Worm (Caenorhabditis elegans) whole organism, L4/young adult: ENCODE data around the gene clec-215.

Experiments used
- W03F9.2 ChIP-seq: fragments of 150-350 bp; optimal IDR thresholded peaks from 2 replicates; lab custom pipeline; 2014; ENCODE audit warnings: missing biosample characterization, missing genetic modification characterization
- dao-5 ChIP-seq: sonication (generic microtip); optimal IDR thresholded peaks from 2 replicates; lab custom pipeline; 2016; ENCODE audit warnings: missing genotype, missing genetic modification characterization, moderate library complexity, missing compliant biosample characterization
- him-1 ChIP-seq: sonication (generic microtip); optimal IDR thresholded peaks from 2 replicates; lab custom pipeline; 2016; ENCODE audit warnings: missing genotype, missing genetic modification reagents, missing genetic modification characterization, missing compliant biosample characterization

Gene clec-215

ce11 chrV:7612044-7612443, at the start of gene clec-215:
Gene clec-215 (plus strand): TSS chrV:7612344.
- no peak for TF ChIP-seq him-1
- no peak for TF ChIP-seq dao-5 (tag; lab: Kevin White, UChicago)
- no peak for TF ChIP-seq W03F9.2 (tag; lab: Kevin White, UChicago)

ce11 chrV:7562947-7563346, 49.2 kb upstream of the clec-215 start, which contains the start of gene F19F10.1:
Gene F19F10.1 (plus strand): TSS chrV:7563247.
- TF ChIP-seq him-1 (no peak), W03F9.2 (tag; lab: Kevin White, UChicago) (no peak), dao-5 (tag; lab: Kevin White, UChicago) (no peak)

ce11 chrV:7570290-7570689, 41.9 kb upstream of the clec-215 start, which contains the start of gene clec-212:
Gene clec-212 (minus strand): TSS chrV:7570390.
- TF ChIP-seq W03F9.2 (tag; lab: Kevin White, UChicago): no peak
- no peak for TF ChIP-seq dao-5 (tag; lab: Kevin White, UChicago)
- no peak for TF ChIP-seq him-1

ce11 chrV:7570955-7571354, 41.2 kb upstream of the clec-215 start, which contains the start of gene F19F10.14:
Gene F19F10.14 (minus strand): TSS chrV:7571055.
- TF ChIP-seq dao-5 (tag; lab: Kevin White, UChicago) (no peak), him-1 (no peak), W03F9.2 (tag; lab: Kevin White, UChicago) (no peak)

- TF ChIP-seq dao-5 (tag; lab: Kevin White, UChicago): no peak
- TF ChIP-seq W03F9.2 (tag; lab: Kevin White, UChicago): no peak
- TF ChIP-seq him-1: no peak
Observed at ce11 chrV:7575563-7575962, 36.6 kb upstream of the clec-215 start, which contains the start of the genes snu-66 and ints-9. Gene snu-66 (minus strand): TSS chrV:7575670. Gene ints-9 (plus strand): TSS chrV:7575802.

ce11 chrV:7580378-7580777, 31.8 kb upstream of the clec-215 start, which contains the start of gene ets-6:
Gene ets-6 (minus strand): TSS chrV:7580546.
- TF ChIP-seq dao-5 (tag; lab: Kevin White, UChicago) (no peak), W03F9.2 (tag; lab: Kevin White, UChicago) (peak; percentile 28), him-1 (no peak)

- TF ChIP-seq W03F9.2 (tag; lab: Kevin White, UChicago) (peak; percentile 64), dao-5 (tag; lab: Kevin White, UChicago) (no peak)
Observed at ce11 chrV:7587637-7588036, 24.5 kb upstream of the clec-215 start, which contains the start of the genes F19F10.11 and C50E3.5. Gene F19F10.11 (minus strand): TSS chrV:7587704. Gene C50E3.5 (plus strand): TSS chrV:7587996.

- TF ChIP-seq dao-5 (tag; lab: Kevin White, UChicago): no peak
Observed at ce11 chrV:7590454-7590853, 21.7 kb upstream of the clec-215 start, which contains the start of gene C50E3.6. Gene C50E3.6 (minus strand): TSS chrV:7590554.

- TF ChIP-seq dao-5 (tag; lab: Kevin White, UChicago): no peak
- no peak for TF ChIP-seq W03F9.2 (tag; lab: Kevin White, UChicago)
- TF ChIP-seq him-1: no peak
Observed at ce11 chrV:7595132-7595531, 17.0 kb upstream of the clec-215 start.

ce11 chrV:7598269-7598668, 13.9 kb upstream of the clec-215 start, which contains the start of gene C50E3.7:
Gene C50E3.7 (minus strand): TSS chrV:7598369.
- TF ChIP-seq W03F9.2 (tag; lab: Kevin White, UChicago): no peak
- no peak for TF ChIP-seq him-1
- TF ChIP-seq dao-5 (tag; lab: Kevin White, UChicago): no peak

- TF ChIP-seq dao-5 (tag; lab: Kevin White, UChicago) (no peak), him-1 (no peak), W03F9.2 (tag; lab: Kevin White, UChicago) (no peak)
Observed at ce11 chrV:7600149-7600548, 12.0 kb upstream of the clec-215 start, which contains the start of gene C50E3.9. Gene C50E3.9 (minus strand): TSS chrV:7600249.

ce11 chrV:7601443-7601842, 10.7 kb upstream of the clec-215 start, which contains the start of gene scl-26:
Gene scl-26 (minus strand): TSS chrV:7601543.
- TF ChIP-seq W03F9.2 (tag; lab: Kevin White, UChicago) (no peak), him-1 (no peak), dao-5 (tag; lab: Kevin White, UChicago) (no peak)

- TF ChIP-seq him-1: no peak
- TF ChIP-seq W03F9.2 (tag; lab: Kevin White, UChicago): no peak
- no peak for TF ChIP-seq dao-5 (tag; lab: Kevin White, UChicago)
Observed at ce11 chrV:7603404-7603803, 8.7 kb upstream of the clec-215 start, which contains the start of gene C50E3.11. Gene C50E3.11 (minus strand): TSS chrV:7603486.

ce11 chrV:7604858-7605257, 7.3 kb upstream of the clec-215 start, which contains the start of gene clec-213:
Gene clec-213 (plus strand): TSS chrV:7605158.
- TF ChIP-seq him-1: no peak
- TF ChIP-seq dao-5 (tag; lab: Kevin White, UChicago): no peak
- TF ChIP-seq W03F9.2 (tag; lab: Kevin White, UChicago): no peak
